Worm (Caenorhabditis elegans) whole organism, mixed stage, embryonic: ENCODE results near the gene ifc-1.

Experiments
- bed-3 ChIP-seq: fragments of 200-800 bp; sonication (Bioruptor generic); optimal IDR thresholded peaks from 3 replicates; lab custom pipeline; 2018; ENCODE audit warnings: mild to moderate bottlenecking, missing genetic modification characterization, moderate library complexity, missing compliant biosample characterization
- blmp-1 ChIP-seq: fragments of 150-350 bp; optimal IDR thresholded peaks from 2 replicates; lab custom pipeline; 2014; ENCODE audit warnings: missing biosample characterization, missing genetic modification characterization
- ceh-39 ChIP-seq: fragments of 150-350 bp; optimal IDR thresholded peaks from 2 replicates; lab custom pipeline; 2014; ENCODE audit warnings: missing biosample characterization, missing genetic modification characterization
- ceh-43 ChIP-seq: fragments of 200-800 bp; sonication (Bioruptor generic); optimal IDR thresholded peaks from 2 replicates; lab custom pipeline; 2018; ENCODE audit warnings: mild to moderate bottlenecking, missing genetic modification characterization, moderate library complexity, missing compliant biosample characterization
- ceh-83 ChIP-seq: fragments of 200-800 bp; sonication (Bioruptor generic); optimal IDR thresholded peaks from 2 replicates; lab custom pipeline; 2018; ENCODE audit warnings: mild to moderate bottlenecking, missing genetic modification characterization, missing compliant biosample characterization
- cnd-1 ChIP-seq: fragments of 200-800 bp; sonication (Bioruptor generic); optimal IDR thresholded peaks from 2 replicates; lab custom pipeline; 2018; ENCODE audit warnings: mild to moderate bottlenecking, missing genetic modification characterization, missing compliant biosample characterization
- drap-1 ChIP-seq: fragments of 200-800 bp; sonication (Bioruptor generic); optimal IDR thresholded peaks from 3 replicates; lab custom pipeline; 2018; ENCODE audit warnings: mild to moderate bottlenecking, missing genetic modification characterization, missing compliant biosample characterization
- elt-1 ChIP-seq: sonication (generic microtip); optimal IDR thresholded peaks from 2 replicates; lab custom pipeline; 2017; ENCODE audit warnings: missing genetic modification characterization, mild to moderate bottlenecking, missing compliant biosample characterization, antibody characterized with exemption, moderate library complexity, borderline replicate concordance; ENCODE audit not compliant: insufficient read depth
- elt-3 ChIP-seq: fragments of 150-350 bp; optimal IDR thresholded peaks from 2 replicates; lab custom pipeline; 2014; ENCODE audit warnings: missing biosample characterization, missing genetic modification characterization
- flh-1 ChIP-seq: fragments of 200-800 bp; sonication (Bioruptor generic); optimal IDR thresholded peaks from 2 replicates; lab custom pipeline; 2018; ENCODE audit warnings: mild to moderate bottlenecking, missing genetic modification characterization, moderate library complexity, missing compliant biosample characterization
- ham-2 ChIP-seq: fragments of 200-800 bp; sonication (Bioruptor generic); optimal IDR thresholded peaks from 2 replicates; lab custom pipeline; 2018; ENCODE audit warnings: mild to moderate bottlenecking, missing genetic modification characterization, missing compliant biosample characterization
- hlh-1 ChIP-seq: fragments of 150-350 bp; optimal IDR thresholded peaks from 2 replicates; lab custom pipeline; 2014; ENCODE audit warnings: missing biosample characterization, missing genetic modification reagents, missing genetic modification characterization
- lin-32 ChIP-seq: fragments of 200-800 bp; sonication (Bioruptor generic); optimal IDR thresholded peaks from 2 replicates; lab custom pipeline; 2018; ENCODE audit warnings: mild to moderate bottlenecking, missing genetic modification characterization, missing compliant biosample characterization
- lsy-2 ChIP-seq: fragments of 150-350 bp; optimal IDR thresholded peaks from 2 replicates; lab custom pipeline; 2014; ENCODE audit warnings: missing biosample characterization, missing genetic modification characterization
- mab-5 ChIP-seq: fragments of 150-350 bp; optimal IDR thresholded peaks from 2 replicates; lab custom pipeline; 2014; ENCODE audit warnings: missing biosample characterization, missing genetic modification characterization
- mep-1 ChIP-seq: fragments of 150-350 bp; optimal IDR thresholded peaks from 2 replicates; lab custom pipeline; 2017; ENCODE audit warnings: missing biosample characterization, missing genetic modification reagents, missing genetic modification characterization, inconsistent platforms
- nhr-12 ChIP-seq: fragments of 150-350 bp; optimal IDR thresholded peaks from 2 replicates; lab custom pipeline; 2014; ENCODE audit warnings: missing biosample characterization, missing genetic modification characterization
- nhr-2 ChIP-seq: fragments of 150-350 bp; optimal IDR thresholded peaks from 2 replicates; lab custom pipeline; 2014; ENCODE audit warnings: missing biosample characterization, missing genetic modification characterization
- nhr-28 ChIP-seq: fragments of 150-350 bp; optimal IDR thresholded peaks from 2 replicates; lab custom pipeline; 2014; ENCODE audit warnings: missing biosample characterization, missing genetic modification characterization
- nhr-76 ChIP-seq: sonication (generic microtip); optimal IDR thresholded peaks from 2 replicates; lab custom pipeline; 2017; ENCODE audit warnings: missing biosample characterization, missing genetic modification characterization
- pha-4 ChIP-seq: fragments of 150-350 bp; optimal IDR thresholded peaks from 2 replicates; lab custom pipeline; 2018; ENCODE audit warnings: missing biosample characterization, missing genetic modification reagents, missing genetic modification characterization
- sem-2 ChIP-seq: fragments of 200-800 bp; sonication (Bioruptor generic); optimal IDR thresholded peaks from 2 replicates; lab custom pipeline; 2018; ENCODE audit warnings: mild to moderate bottlenecking, missing genetic modification characterization, missing compliant biosample characterization
- snpc-4 ChIP-seq: fragments of 150-350 bp; optimal IDR thresholded peaks from 2 replicates; lab custom pipeline; 2014; ENCODE audit warnings: missing biosample characterization, missing genetic modification characterization
- sptf-1 ChIP-seq: sonication (generic microtip); optimal IDR thresholded peaks from 2 replicates; lab custom pipeline; 2017; ENCODE audit warnings: mild to moderate bottlenecking, missing genetic modification characterization, moderate library complexity, missing compliant biosample characterization
- tbx-8 ChIP-seq: fragments of 200-800 bp; sonication (Bioruptor generic); optimal IDR thresholded peaks from 2 replicates; lab custom pipeline; 2018; ENCODE audit warnings: mild to moderate bottlenecking, missing genetic modification characterization, moderate library complexity, missing compliant biosample characterization
- unc-120 ChIP-seq: sonication (generic microtip); optimal IDR thresholded peaks from 2 replicates; lab custom pipeline; 2017; ENCODE audit warnings: missing genetic modification characterization, missing compliant biosample characterization; ENCODE audit not compliant: poor library complexity, severe bottlenecking
- unc-62 ChIP-seq: fragments of 150-350 bp; optimal IDR thresholded peaks from 2 replicates; lab custom pipeline; 2014; ENCODE audit warnings: missing biosample characterization, missing genetic modification reagents, missing genetic modification characterization
- zip-8 ChIP-seq: fragments of 150-350 bp; optimal IDR thresholded peaks from 2 replicates; lab custom pipeline; 2014; ENCODE audit warnings: missing biosample characterization, missing genetic modification characterization
- ztf-11 ChIP-seq: fragments of 150-350 bp; optimal IDR thresholded peaks from 2 replicates; lab custom pipeline; 2014; ENCODE audit warnings: missing biosample characterization, missing genetic modification characterization

The ifc-1 gene

DNA sequence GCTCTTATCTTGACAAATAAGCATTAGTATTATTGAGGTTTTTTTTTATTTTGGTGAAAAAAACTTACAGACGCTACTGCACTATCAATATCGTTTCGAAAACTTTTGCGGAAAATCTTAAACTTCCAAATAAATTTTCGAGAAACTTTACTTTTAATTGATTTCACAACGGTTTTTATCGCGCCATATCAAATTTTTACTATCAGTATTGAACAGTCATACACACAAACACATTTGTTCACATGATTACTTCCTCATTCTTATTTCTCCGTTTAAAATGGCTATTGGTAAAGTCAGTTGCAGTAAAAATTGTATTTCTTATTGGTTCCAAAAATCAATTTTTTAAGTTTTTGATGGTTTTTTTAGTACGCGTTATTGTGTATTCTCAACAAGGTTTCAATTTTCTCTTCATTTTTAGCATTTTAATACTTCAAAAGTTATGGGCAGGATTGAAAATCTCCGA, 15.0 kb downstream of the ifc-1 start, which contains the start of gene pals-32:
pals-32 (plus strand) TSS at position 413 of the 463 bp plus-strand sequence.
- TF ChIP-seq nhr-28 (no peak), cnd-1 (tag; lab: Kevin White, UChicago) (no peak), nhr-12 (tag; lab: Kevin White, UChicago) (no peak), mab-5 (tag; lab: Kevin White, UChicago) (no peak), lsy-2 (tag; lab: Kevin White, UChicago) (no peak), snpc-4 (no peak), ceh-39 (tag; lab: Kevin White, UChicago) (no peak), drap-1 (no peak), ham-2 (GFP tag; lab: Kevin White, UChicago) (no peak), pha-4 (tag; lab: Kevin White, UChicago) (no peak), nhr-76 (tag; lab: Kevin White, UChicago) (no peak), unc-120 (tag; lab: Kevin White, UChicago) (no peak), unc-62 (GFP tag; lab: Kevin White, UChicago) (no peak), lin-32 (GFP tag; lab: Kevin White, UChicago) (no peak), ztf-11 (tag; lab: Kevin White, UChicago) (no peak), tbx-8 (GFP tag; lab: Kevin White, UChicago) (no peak), sptf-1 (tag; lab: Kevin White, UChicago) (no peak), mep-1 (tag; lab: Kevin White, UChicago) (no peak), flh-1 (GFP tag; lab: Kevin White, UChicago) (no peak), hlh-1 (tag; lab: Kevin White, UChicago) (no peak)
- TF ChIP-seq, all 35 proteins: peak for 0

DNA sequence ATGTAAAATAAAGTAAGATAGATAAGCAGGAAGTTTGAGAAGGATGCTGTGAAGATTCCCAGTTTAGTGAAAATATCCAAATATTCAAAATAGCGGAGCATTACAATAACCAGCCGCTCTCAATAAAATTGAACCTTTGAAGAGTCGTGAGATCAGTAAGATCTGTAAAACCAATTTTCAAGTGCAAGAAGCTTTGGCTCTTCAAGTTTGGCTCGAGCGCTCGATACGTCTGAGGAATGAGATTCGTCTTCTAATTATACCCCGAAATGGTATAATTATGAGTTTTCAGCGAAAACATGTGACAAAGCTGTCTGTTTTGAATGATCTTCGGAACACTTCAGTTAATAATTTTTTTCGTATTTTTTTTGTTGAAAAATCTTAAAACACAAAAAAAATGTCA, 18.7 kb downstream of the ifc-1 start, which contains the start of gene str-46:
str-46 (minus strand) TSS at position 101 of the 400 bp plus-strand sequence.
- TF ChIP-seq pha-4 (tag; lab: Kevin White, UChicago), result no peak
- no peak for TF ChIP-seq ceh-39 (tag; lab: Kevin White, UChicago)
- TF ChIP-seq mep-1 (tag; lab: Kevin White, UChicago), result no peak
- no peak for TF ChIP-seq lsy-2 (tag; lab: Kevin White, UChicago)
- no peak for TF ChIP-seq drap-1
- TF ChIP-seq blmp-1, result no peak
- no peak for TF ChIP-seq hlh-1 (tag; lab: Kevin White, UChicago)
- TF ChIP-seq mab-5 (tag; lab: Kevin White, UChicago), result no peak
- no peak for TF ChIP-seq sptf-1 (tag; lab: Kevin White, UChicago)
- no peak for TF ChIP-seq nhr-2 (tag; lab: Kevin White, UChicago)
- no peak for TF ChIP-seq elt-1 (tag; lab: Kevin White, UChicago)
- no peak for TF ChIP-seq bed-3 (GFP tag; lab: Kevin White, UChicago)
- no peak for TF ChIP-seq lin-32 (GFP tag; lab: Kevin White, UChicago)

DNA sequence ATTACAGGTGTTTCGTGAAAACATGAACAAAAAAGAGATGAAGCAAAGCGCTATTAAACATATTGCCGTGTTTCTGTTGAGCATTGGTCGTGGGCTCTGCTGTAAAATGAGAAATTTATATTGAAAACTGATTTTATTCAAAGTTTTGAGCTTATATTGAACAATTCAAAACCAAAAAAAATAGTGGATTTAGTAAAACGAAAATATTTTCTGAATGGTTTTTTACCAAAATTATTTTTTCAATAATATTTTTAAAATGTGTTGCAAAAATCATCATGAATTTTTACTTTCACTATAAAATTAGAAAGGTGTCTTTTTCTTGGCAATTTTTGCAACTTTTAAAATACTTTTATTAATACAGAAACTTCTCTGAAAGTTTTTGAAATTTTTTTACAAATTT, 22.0 kb downstream of the ifc-1 start, which contains the start of gene C31B8.7:
C31B8.7 (minus strand) TSS at position 101 of the 400 bp plus-strand sequence.
- no peak for TF ChIP-seq sem-2 (GFP tag; lab: Kevin White, UChicago)
- TF ChIP-seq, all 35 proteins: peak for 0

DNA sequence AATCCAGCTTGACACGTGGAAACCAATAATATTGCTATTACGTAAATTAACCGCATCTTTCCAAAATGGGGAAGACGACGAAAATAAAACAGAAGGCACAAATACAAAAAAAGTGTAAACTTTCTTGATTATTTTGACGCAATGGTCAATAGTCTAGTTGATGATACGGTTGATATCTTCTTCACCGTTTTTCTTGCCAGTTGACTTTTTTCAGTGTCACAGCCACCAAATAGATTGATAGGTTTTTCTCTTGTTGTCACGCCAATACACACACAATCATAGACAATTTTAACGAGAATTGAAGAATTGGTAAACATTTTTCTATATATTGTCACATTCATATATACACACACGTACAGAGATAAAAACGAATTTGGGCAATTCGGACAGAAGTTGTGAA, 28.3 kb downstream of the ifc-1 start, which contains the start of gene zmp-3:
zmp-3 (minus strand) TSS at position 101 of the 400 bp plus-strand sequence.
- no peak for TF ChIP-seq drap-1
- no peak for TF ChIP-seq hlh-1 (tag; lab: Kevin White, UChicago)
- TF ChIP-seq snpc-4, result no peak
- TF ChIP-seq sptf-1 (tag; lab: Kevin White, UChicago), result no peak
- no peak for TF ChIP-seq cnd-1 (tag; lab: Kevin White, UChicago)
- no peak for TF ChIP-seq ceh-39 (tag; lab: Kevin White, UChicago)
- no peak for TF ChIP-seq blmp-1
- TF ChIP-seq nhr-28, result no peak
- TF ChIP-seq tbx-8 (GFP tag; lab: Kevin White, UChicago), result no peak
- TF ChIP-seq zip-8 (tag; lab: Kevin White, UChicago), result no peak
- TF ChIP-seq ztf-11 (tag; lab: Kevin White, UChicago), result no peak
- TF ChIP-seq ceh-43 (GFP tag; lab: Kevin White, UChicago), result no peak
- no peak for TF ChIP-seq ceh-83 (GFP tag; lab: Kevin White, UChicago)
- no peak for TF ChIP-seq lin-32 (GFP tag; lab: Kevin White, UChicago)
- no peak for TF ChIP-seq elt-3
- no peak for TF ChIP-seq lsy-2 (tag; lab: Kevin White, UChicago)
- no peak for TF ChIP-seq mab-5 (tag; lab: Kevin White, UChicago)

DNA sequence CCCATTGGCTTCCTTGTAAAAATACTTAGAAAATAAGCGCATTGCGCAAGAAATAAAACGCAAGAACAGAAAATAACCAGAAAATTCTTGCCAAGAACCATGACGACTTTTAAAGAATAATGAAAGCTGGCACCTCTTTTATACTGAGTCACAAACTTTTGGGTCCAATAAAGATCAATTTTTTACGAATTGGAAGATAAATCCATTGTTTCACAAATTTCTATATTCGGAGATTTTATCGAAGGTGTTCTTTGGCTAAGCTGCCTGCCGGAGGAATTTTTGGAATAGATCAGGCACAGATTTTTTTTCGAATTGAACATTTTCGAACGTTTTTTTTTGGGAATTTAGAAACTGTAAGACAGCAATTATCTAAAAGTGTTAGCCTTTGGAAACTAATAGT, 31.7 kb downstream of the ifc-1 start, which contains the start of gene C31B8.9:
C31B8.9 (minus strand) TSS at position 101 of the 400 bp plus-strand sequence.
- TF ChIP-seq pha-4 (tag; lab: Kevin White, UChicago) (no peak), blmp-1 (no peak), ceh-39 (tag; lab: Kevin White, UChicago) (no peak), ham-2 (GFP tag; lab: Kevin White, UChicago) (no peak)
